Fruit fly (Drosophila melanogaster) S2 (cell line): ENCODE data around the gene CG34305.

Source experiments
- CG8478 ChIP-seq: fragments of >200 bp; optimal IDR thresholded peaks from 2 replicates; lab custom pipeline; 2018
- CTCF ChIP-seq, 2 experiments: fragments of >200 bp; optimal IDR thresholded peaks; 2 replicates each; lab custom pipeline; 2018

DNA sequence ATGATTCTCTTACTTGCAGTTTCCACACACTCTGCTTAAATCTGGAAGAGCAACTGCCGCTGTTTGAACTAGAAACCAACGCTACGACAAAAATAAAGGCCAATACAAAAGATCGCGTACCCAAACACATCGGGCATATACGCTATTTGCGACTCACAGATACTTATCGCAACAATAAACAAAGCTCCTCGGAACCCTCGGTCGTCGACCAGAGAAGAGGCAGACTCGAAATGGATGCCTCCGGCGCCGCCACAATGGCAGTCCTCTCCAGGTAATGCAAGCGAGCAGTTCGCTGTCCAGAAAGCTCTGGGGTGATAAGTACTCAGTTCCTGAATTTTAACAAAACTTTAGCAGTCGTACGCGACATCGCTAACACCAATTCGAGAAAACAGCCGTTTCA, 6.4 kb downstream of the CG34305 start:
- TF ChIP-seq CG8478 (no peak), CTCF (optimal IDR thresholded peaks at IDR 0.05; lab: Kevin White, UChicago) (no peak)
